Worm (Caenorhabditis elegans) whole organism, L2 larva: ENCODE data around the gene C16C8.17.

Experiments used
- C34F6.9 ChIP-seq: fragments of 150-350 bp; optimal IDR thresholded peaks from 2 replicates; lab custom pipeline; 2014; ENCODE audit warnings: missing biosample characterization, missing genetic modification characterization
- R02D3.7 ChIP-seq: fragments of 150-350 bp; optimal IDR thresholded peaks from 2 replicates; lab custom pipeline; 2014; ENCODE audit warnings: missing biosample characterization, missing genetic modification characterization
- ZK546.5 ChIP-seq: sonication (generic microtip); optimal IDR thresholded peaks from 2 replicates; lab custom pipeline; 2017; ENCODE audit warnings: missing biosample characterization, missing genetic modification characterization
- aly-2 ChIP-seq: fragments of 150-350 bp; optimal IDR thresholded peaks from 2 replicates; lab custom pipeline; 2014; ENCODE audit warnings: missing biosample characterization, missing genetic modification characterization
- ama-1 ChIP-seq: fragments of 150-350 bp; optimal IDR thresholded peaks from 2 replicates; lab custom pipeline; 2018; ENCODE audit warnings: inconsistent platforms
- blmp-1 ChIP-seq: sonication (generic microtip); optimal IDR thresholded peaks from 2 replicates; lab custom pipeline; 2017; ENCODE audit warnings: missing genetic modification characterization, mild to moderate bottlenecking, missing compliant biosample characterization, antibody characterized with exemption, moderate library complexity; ENCODE audit not compliant: insufficient read depth
- ceh-16 ChIP-seq: fragments of 150-350 bp; optimal IDR thresholded peaks from 2 replicates; lab custom pipeline; 2014; ENCODE audit warnings: missing biosample characterization, missing genetic modification characterization
- crh-2 ChIP-seq: sonication (generic microtip); optimal IDR thresholded peaks from 2 replicates; lab custom pipeline; 2017; ENCODE audit warnings: missing biosample characterization, missing genetic modification characterization
- egl-27 ChIP-seq: sonication (generic microtip); optimal IDR thresholded peaks from 3 replicates; lab custom pipeline; 2017; ENCODE audit warnings: missing biosample characterization, missing genetic modification reagents, missing genetic modification characterization
- elt-1 ChIP-seq: fragments of 150-350 bp; optimal IDR thresholded peaks from 2 replicates; lab custom pipeline; 2014; ENCODE audit warnings: missing biosample characterization, missing genetic modification characterization
- elt-3 ChIP-seq: sonication (generic microtip); optimal IDR thresholded peaks from 2 replicates; lab custom pipeline; 2017; ENCODE audit warnings: missing biosample characterization, missing genetic modification characterization
- fos-1 ChIP-seq: fragments of 150-350 bp; optimal IDR thresholded peaks from 2 replicates; lab custom pipeline; 2014; ENCODE audit warnings: missing biosample characterization, missing genetic modification characterization
- gmeb-1 ChIP-seq: fragments of 150-350 bp; optimal IDR thresholded peaks from 2 replicates; lab custom pipeline; 2014; ENCODE audit warnings: missing biosample characterization, missing genetic modification characterization
- lin-11 ChIP-seq: fragments of 150-350 bp; sonication (generic microtip); optimal IDR thresholded peaks from 2 replicates; lab custom pipeline; 2014; ENCODE audit warnings: missing biosample characterization, missing genetic modification characterization, inconsistent platforms, mixed read lengths
- lin-13 ChIP-seq: fragments of 150-350 bp; optimal IDR thresholded peaks from 2 replicates; lab custom pipeline; 2014; ENCODE audit warnings: missing biosample characterization, missing genetic modification reagents, missing genetic modification characterization
- lin-39 ChIP-seq: fragments of 150-350 bp; optimal IDR thresholded peaks from 2 replicates; lab custom pipeline; 2014; ENCODE audit warnings: missing biosample characterization, missing genetic modification reagents, missing genetic modification characterization
- mab-5 ChIP-seq: fragments of 150-350 bp; optimal IDR thresholded peaks from 2 replicates; lab custom pipeline; 2014; ENCODE audit warnings: missing biosample characterization, missing genetic modification characterization
- nhr-10 ChIP-seq: sonication (generic microtip); optimal IDR thresholded peaks from 2 replicates; lab custom pipeline; 2017; ENCODE audit warnings: missing biosample characterization, missing genetic modification characterization
- nhr-11 ChIP-seq: fragments of 150-350 bp; optimal IDR thresholded peaks from 2 replicates; lab custom pipeline; 2014; ENCODE audit warnings: missing biosample characterization, missing genetic modification characterization
- nhr-12 ChIP-seq: fragments of 150-350 bp; optimal IDR thresholded peaks from 2 replicates; lab custom pipeline; 2014; ENCODE audit warnings: missing biosample characterization, missing genetic modification characterization
- nhr-129 ChIP-seq: fragments of 150-350 bp; optimal IDR thresholded peaks from 2 replicates; lab custom pipeline; 2014; ENCODE audit warnings: missing biosample characterization, missing genetic modification characterization
- nhr-21 ChIP-seq: fragments of 150-350 bp; optimal IDR thresholded peaks from 2 replicates; lab custom pipeline; 2014; ENCODE audit warnings: missing biosample characterization, missing genetic modification characterization
- nhr-25 ChIP-seq: fragments of 150-350 bp; sonication (generic microtip); optimal IDR thresholded peaks from 3 replicates; lab custom pipeline; 2014; ENCODE audit warnings: missing biosample characterization, missing genetic modification characterization
- nhr-77 ChIP-seq: fragments of 150-350 bp; optimal IDR thresholded peaks from 2 replicates; lab custom pipeline; 2014; ENCODE audit warnings: missing biosample characterization, missing genetic modification characterization
- sem-4 ChIP-seq: fragments of 150-350 bp; optimal IDR thresholded peaks from 2 replicates; lab custom pipeline; 2014; ENCODE audit warnings: missing biosample characterization, missing genetic modification reagents, missing genetic modification characterization
- skn-1 ChIP-seq: sonication (generic microtip); optimal IDR thresholded peaks from 2 replicates; lab custom pipeline; 2017; ENCODE audit warnings: missing biosample characterization, missing genetic modification characterization
- sma-9 ChIP-seq, 2 experiments: fragments of 150-350 bp in 1 of 2; sonication (generic microtip) in 1 of 2; optimal IDR thresholded peaks; 2 replicates each; lab custom pipeline; 2014 to 2016; ENCODE audit warnings: missing genetic modification characterization in 2 of 2, mild to moderate bottlenecking in 1 of 2, missing biosample characterization in 1 of 2, missing compliant biosample characterization in 1 of 2, missing genetic modification reagents in 1 of 2, moderate library complexity in 1 of 2
- snpc-4 ChIP-seq: fragments of 150-350 bp; optimal IDR thresholded peaks from 2 replicates; lab custom pipeline; 2014; ENCODE audit warnings: missing biosample characterization, missing genetic modification characterization
- unc-55 ChIP-seq: fragments of 150-350 bp; sonication (generic microtip); optimal IDR thresholded peaks from 3 replicates; lab custom pipeline; 2014; ENCODE audit warnings: missing biosample characterization, missing genetic modification reagents, missing genetic modification characterization
- unc-62 ChIP-seq: fragments of 150-350 bp; optimal IDR thresholded peaks from 2 replicates; lab custom pipeline; 2014; ENCODE audit warnings: missing biosample characterization, missing genetic modification reagents, missing genetic modification characterization
- zag-1 ChIP-seq: fragments of 150-350 bp; optimal IDR thresholded peaks from 2 replicates; lab custom pipeline; 2014; ENCODE audit warnings: missing biosample characterization, missing genetic modification characterization
- ztf-4 ChIP-seq: fragments of 150-350 bp; optimal IDR thresholded peaks from 2 replicates; lab custom pipeline; 2014; ENCODE audit warnings: missing biosample characterization, missing genetic modification characterization

Gene C16C8.17

ce11 chrII:3440641-3440926 is at the start of gene C16C8.17:
Gene C16C8.17 (plus strand): TSS chrII:3440827.
- TF ChIP-seq nhr-11 (no peak), ama-1 (lab: Kevin White, UChicago) (no peak)
- TF ChIP-seq, all 48 proteins: peak for 0

DNA sequence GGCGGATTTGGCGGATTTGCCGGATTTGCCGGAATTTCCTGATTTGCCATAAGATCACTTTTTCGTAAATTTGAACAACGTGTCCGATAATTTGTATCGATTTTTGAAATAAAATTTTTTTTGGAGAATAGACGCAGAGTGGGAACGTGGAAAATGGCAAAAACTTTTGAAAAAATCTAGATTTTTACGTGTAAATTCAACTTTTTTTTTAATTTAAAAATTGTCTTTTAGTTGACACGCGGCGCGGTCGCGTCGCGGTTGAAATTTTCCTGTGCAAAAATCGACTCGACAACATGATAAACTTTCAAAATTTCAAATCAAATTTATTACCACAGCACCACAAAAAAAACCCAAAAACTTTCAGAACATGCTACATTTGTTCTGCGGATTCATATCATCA is 45.1 kb upstream of the C16C8.17 start, which contains the start of gene nep-20:
nep-20 (minus strand) TSS at position 101 of the 400 bp plus-strand sequence.
- TF ChIP-seq aly-2 (tag; lab: Kevin White, UChicago) (no peak), C34F6.9 (tag; lab: Kevin White, UChicago) (no peak), ceh-16 (tag; lab: Kevin White, UChicago) (no peak), mab-5 (no peak), unc-62 (GFP tag; lab: Kevin White, UChicago) (no peak), egl-27 (tag; lab: Kevin White, UChicago) (no peak), nhr-10 (tag; lab: Kevin White, UChicago) (no peak), nhr-21 (no peak)

- TF ChIP-seq skn-1 (tag; lab: Kevin White, UChicago) (no peak), gmeb-1 (tag; lab: Kevin White, UChicago) (no peak), sem-4 (tag; lab: Kevin White, UChicago) (no peak), ztf-4 (tag; lab: Kevin White, UChicago) (no peak), nhr-21 (no peak), snpc-4 (no peak), zag-1 (tag; lab: Kevin White, UChicago) (no peak), nhr-12 (tag; lab: Kevin White, UChicago) (no peak), fos-1 (tag; lab: Kevin White, UChicago) (no peak)
These were observed 41.4 kb upstream of the C16C8.17 start, which contains the start of gene nep-9 for ce11 chrII:3399212-3399611. Gene nep-9 (minus strand): TSS chrII:3399312.

ce11 chrII:3402854-3403253 is 37.8 kb upstream of the C16C8.17 start, which contains the start of gene nep-10:
Gene nep-10 (minus strand): TSS chrII:3402954.
- TF ChIP-seq R02D3.7 (no peak), lin-11 (tag; lab: Kevin White, UChicago) (no peak), blmp-1 (tag; lab: Kevin White, UChicago) (no peak), crh-2 (tag; lab: Kevin White, UChicago) (no peak), lin-13 (GFP tag; lab: Kevin White, UChicago) (no peak), ztf-4 (tag; lab: Kevin White, UChicago) (no peak), nhr-129 (tag; lab: Kevin White, UChicago) (no peak), nhr-77 (tag; lab: Kevin White, UChicago) (no peak), ZK546.5 (tag; lab: Kevin White, UChicago) (no peak), nhr-12 (tag; lab: Kevin White, UChicago) (no peak), elt-1 (tag; lab: Kevin White, UChicago) (no peak), nhr-11 (no peak), egl-27 (tag; lab: Kevin White, UChicago) (no peak), mab-5 (no peak), elt-3 (no peak), sma-9 (GFP tag; optimal IDR thresholded peaks at IDR 0.05; lab: Kevin White, UChicago) (no peak), sma-9 (tag; optimal IDR thresholded peaks at IDR 0.05; lab: Kevin White, UChicago) (no peak), ama-1 (lab: Kevin White, UChicago) (no peak)

ce11 chrII:3403535-3403934 is 37.1 kb upstream of the C16C8.17 start, which contains the start of gene nep-8:
Gene nep-8 (plus strand): TSS chrII:3403835.
- no peak for TF ChIP-seq lin-11 (tag; lab: Kevin White, UChicago)

- TF ChIP-seq zag-1 (tag; lab: Kevin White, UChicago) (no peak), crh-2 (tag; lab: Kevin White, UChicago) (no peak), elt-1 (tag; lab: Kevin White, UChicago) (no peak), egl-27 (tag; lab: Kevin White, UChicago) (no peak), ceh-16 (tag; lab: Kevin White, UChicago) (no peak), lin-39 (no peak), nhr-25 (tag; lab: Kevin White, UChicago) (no peak), unc-55 (GFP tag; lab: Kevin White, UChicago) (no peak), skn-1 (tag; lab: Kevin White, UChicago) (no peak)
These were observed 26.2 kb upstream of the C16C8.17 start, which contains the start of the genes F18A12.7 and F18A12.2 for ce11 chrII:3414383-3414910. Gene F18A12.7 (minus strand): TSS chrII:3414483. Gene F18A12.2 (plus strand): TSS chrII:3414860.
